Worm (Caenorhabditis elegans) whole organism, L4 larva: ENCODE results near the gene gly-9.

Experiments used
- ama-1 ChIP-seq: fragments of 150-350 bp; optimal IDR thresholded peaks from 2 replicates; lab custom pipeline; 2014; ENCODE audit warnings: inconsistent platforms, mixed read lengths
- tag-97 ChIP-seq: fragments of 200-800 bp; sonication (Bioruptor generic); IDR thresholded peaks from 2 replicates; pipeline ENCODE4 v1.3.6; 2022; ENCODE audit warnings: missing genetic modification characterization, missing compliant biosample characterization

DNA sequence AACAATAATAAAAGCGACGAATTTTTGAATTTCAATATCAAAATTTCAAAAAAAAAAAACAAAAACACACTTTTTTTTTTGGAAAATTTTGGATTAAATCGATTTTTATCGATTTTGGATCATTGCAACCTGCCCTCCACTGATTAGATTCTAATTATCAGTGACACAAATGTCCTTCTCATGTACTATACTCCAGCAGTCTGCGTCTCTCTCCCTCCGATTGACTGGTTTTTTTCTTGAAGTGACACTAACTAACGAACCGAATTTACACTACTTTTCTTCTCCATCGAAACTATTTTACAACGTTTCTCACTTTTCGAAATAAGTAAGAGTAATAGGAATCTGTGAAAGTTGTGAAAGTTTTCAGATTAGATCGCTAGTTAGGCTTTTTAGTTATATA lies 49.6 kb downstream of the gly-9 start:
- TF ChIP-seq tag-97 (GFP tag; lab: Robert Waterston, UW) (no peak), ama-1 (lab: Kevin White, UChicago) (no peak)
